Fruit fly (Drosophila melanogaster) whole organism, embryonic: ENCODE measurements around the gene sud1.

Source experiments
- CG10147 ChIP-seq: fragments of 200-800 bp; sonication (Bioruptor generic); optimal IDR thresholded peaks from 2 replicates; lab custom pipeline; 2019; ENCODE audit warnings: missing biosample characterization, mild to moderate bottlenecking, missing genetic modification characterization, moderate library complexity
- CG10431 ChIP-seq: fragments of 200-800 bp; sonication (Bioruptor generic); optimal IDR thresholded peaks from 3 replicates; lab custom pipeline; 2018; ENCODE audit warnings: missing biosample characterization, mild to moderate bottlenecking, missing genetic modification characterization
- CG10654 ChIP-seq: fragments of 200-800 bp; sonication (Bioruptor generic); optimal IDR thresholded peaks from 2 replicates; lab custom pipeline; 2016; ENCODE audit warnings: missing biosample characterization, missing genetic modification characterization
- CG11085 ChIP-seq: fragments of 200-800 bp; sonication (Bioruptor generic); IDR thresholded peaks from 2 replicates; pipeline ENCODE4 v1.3.6; 2022; ENCODE audit warnings: missing biosample characterization, missing genetic modification characterization
- CG11398 ChIP-seq: fragments of 200-800 bp; sonication (Bioruptor generic); optimal IDR thresholded peaks from 2 replicates; lab custom pipeline; 2016; ENCODE audit warnings: missing biosample characterization, missing genetic modification characterization
- CG11560 ChIP-seq: fragments of 200-800 bp; sonication (Bioruptor generic); IDR thresholded peaks from 3 replicates; pipeline ENCODE4 v1.3.6; 2022; ENCODE audit warnings: missing biosample characterization, missing genetic modification characterization
- CG12236 ChIP-seq: fragments of 200-800 bp; sonication (Bioruptor generic); optimal IDR thresholded peaks from 2 replicates; lab custom pipeline; 2016; ENCODE audit warnings: missing biosample characterization, missing genetic modification characterization
- CG1233 ChIP-seq: fragments of 200-800 bp; sonication (Bioruptor generic); optimal IDR thresholded peaks from 4 replicates; lab custom pipeline; 2018; ENCODE audit warnings: missing biosample characterization, mild to moderate bottlenecking, missing genetic modification characterization
- CG13424 ChIP-seq: fragments of 200-800 bp; sonication (Bioruptor generic); optimal IDR thresholded peaks from 2 replicates; lab custom pipeline; 2019; ENCODE audit warnings: missing biosample characterization, mild to moderate bottlenecking, missing genetic modification characterization, moderate library complexity
- CG13894 ChIP-seq: fragments of 200-800 bp; sonication (Bioruptor generic); optimal IDR thresholded peaks from 3 replicates; lab custom pipeline; 2018; ENCODE audit warnings: missing biosample characterization, mild to moderate bottlenecking, missing genetic modification characterization, moderate library complexity
- CG14441 ChIP-seq: fragments of 200-800 bp; sonication (Bioruptor generic); IDR thresholded peaks from 2 replicates; pipeline ENCODE4 v1.3.6; 2022; ENCODE audit warnings: missing biosample characterization, missing genetic modification characterization
- CG17612 ChIP-seq: fragments of 200-800 bp; sonication (Bioruptor generic); IDR thresholded peaks from 2 replicates; pipeline ENCODE4 v1.3.6; 2022; ENCODE audit warnings: missing biosample characterization, missing genetic modification characterization
- CG18262 ChIP-seq: fragments of 200-800 bp; optimal IDR thresholded peaks from 3 replicates; lab custom pipeline; 2019; ENCODE audit warnings: missing biosample characterization, mild to moderate bottlenecking, missing genetic modification characterization, moderate library complexity
- CG2116 ChIP-seq: fragments of 200-800 bp; sonication (Bioruptor generic); optimal IDR thresholded peaks from 3 replicates; lab custom pipeline; 2018; ENCODE audit warnings: missing biosample characterization, mild to moderate bottlenecking, missing genetic modification characterization
- CG2875 ChIP-seq: fragments of 200-800 bp; sonication (Bioruptor generic); optimal IDR thresholded peaks from 2 replicates; lab custom pipeline; 2017; ENCODE audit warnings: missing biosample characterization, mild to moderate bottlenecking, missing genetic modification characterization, missing genetic modification reagents
- CG34224 ChIP-seq: fragments of 200-800 bp; sonication (Bioruptor generic); IDR thresholded peaks from 3 replicates; pipeline ENCODE4 v1.3.6; 2022; ENCODE audit warnings: missing biosample characterization, missing genetic modification characterization; ENCODE audit not compliant: partially characterized antibody
- CG7372 ChIP-seq: fragments of 200-800 bp; sonication (Bioruptor generic); IDR thresholded peaks from 2 replicates; pipeline ENCODE4 v1.3.6; 2022; ENCODE audit warnings: missing biosample characterization, missing genetic modification characterization
- CG7839 ChIP-seq: fragments of 200-800 bp; sonication (Bioruptor generic); optimal IDR thresholded peaks from 3 replicates; lab custom pipeline; 2018; ENCODE audit warnings: missing biosample characterization, mild to moderate bottlenecking, missing genetic modification characterization, moderate library complexity
- CG9437 ChIP-seq: fragments of 200-800 bp; sonication (Bioruptor generic); optimal IDR thresholded peaks from 2 replicates; lab custom pipeline; 2018; ENCODE audit warnings: missing biosample characterization, mild to moderate bottlenecking, missing genetic modification characterization
- CG9932 ChIP-seq: fragments of 200-800 bp; sonication (Bioruptor generic); IDR thresholded peaks from 2 replicates; pipeline ENCODE4 v1.3.6; 2022; ENCODE audit warnings: missing biosample characterization, missing genetic modification characterization
- D19A ChIP-seq: fragments of 200-800 bp; optimal IDR thresholded peaks from 3 replicates; lab custom pipeline; 2019; ENCODE audit warnings: missing biosample characterization, mild to moderate bottlenecking, missing genetic modification characterization, moderate library complexity
- Dip2 ChIP-seq: fragments of 200-800 bp; sonication (Bioruptor generic); IDR thresholded peaks from 2 replicates; pipeline ENCODE4 v1.3.6; 2022; ENCODE audit warnings: missing biosample characterization, missing genetic modification characterization
- Dref ChIP-seq: fragments of 200-800 bp; sonication (Bioruptor generic); IDR thresholded peaks from 2 replicates; pipeline ENCODE4 v1.3.6; 2022; ENCODE audit warnings: missing biosample characterization, missing genetic modification characterization
- HLH3B ChIP-seq: fragments of 200-800 bp; sonication (Bioruptor generic); IDR thresholded peaks from 2 replicates; pipeline ENCODE4 v1.3.6; 2022; ENCODE audit warnings: missing biosample characterization, missing genetic modification characterization
- Hr3 ChIP-seq: fragments of 200-800 bp; sonication (Bioruptor generic); optimal IDR thresholded peaks from 3 replicates; lab custom pipeline; 2016; ENCODE audit warnings: missing biosample characterization, missing genetic modification characterization
- Hr39 ChIP-seq: fragments of >200 bp; optimal IDR thresholded peaks from 2 replicates; lab custom pipeline; 2017
- Lim3 ChIP-seq: fragments of 200-800 bp; sonication (Bioruptor generic); IDR thresholded peaks from 2 replicates; pipeline ENCODE4 v1.3.6; 2022; ENCODE audit warnings: missing biosample characterization, missing genetic modification characterization
- YL-1 ChIP-seq: fragments of 200-800 bp; sonication (Bioruptor generic); optimal IDR thresholded peaks from 3 replicates; lab custom pipeline; 2017; ENCODE audit warnings: missing biosample characterization, mild to moderate bottlenecking, missing genetic modification characterization
- crc ChIP-seq: fragments of 200-800 bp; sonication (Bioruptor generic); optimal IDR thresholded peaks from 2 replicates; lab custom pipeline; 2016; ENCODE audit warnings: missing biosample characterization, missing genetic modification characterization
- disco-r ChIP-seq: fragments of 200-800 bp; sonication (Bioruptor generic); optimal IDR thresholded peaks from 2 replicates; lab custom pipeline; 2016; ENCODE audit warnings: missing biosample characterization, missing genetic modification characterization
- dysf ChIP-seq: fragments of 200-800 bp; sonication (Bioruptor generic); IDR thresholded peaks from 3 replicates; pipeline ENCODE4 v1.3.6; 2022; ENCODE audit warnings: missing biosample characterization, missing genetic modification characterization
- fd96Cb ChIP-seq: fragments of 200-800 bp; sonication (Bioruptor generic); optimal IDR thresholded peaks from 2 replicates; lab custom pipeline; 2018; ENCODE audit warnings: missing biosample characterization, mild to moderate bottlenecking, missing genetic modification characterization, moderate library complexity
- gcm ChIP-seq: fragments of 200-800 bp; sonication (Bioruptor generic); optimal IDR thresholded peaks from 2 replicates; lab custom pipeline; 2019; ENCODE audit warnings: missing biosample characterization, mild to moderate bottlenecking, missing genetic modification characterization, moderate library complexity
- grau ChIP-seq: fragments of 200-800 bp; optimal IDR thresholded peaks from 3 replicates; lab custom pipeline; 2019; ENCODE audit warnings: missing biosample characterization, mild to moderate bottlenecking, missing genetic modification characterization, moderate library complexity
- hkb ChIP-seq, 2 experiments: fragments of 200-800 bp in 1 of 2; fragments of >200 bp in 1 of 2; sonication (Bioruptor generic) in 1 of 2; IDR thresholded peaks in 1 of 2; optimal IDR thresholded peaks in 1 of 2; 2 replicates each; pipeline versions ENCODE4 v1.3.6 to Lab custom; 2017 to 2022; ENCODE audit warnings: missing biosample characterization in 1 of 2, missing genetic modification characterization in 1 of 2
- kah ChIP-seq: fragments of 200-800 bp; sonication (Bioruptor generic); optimal IDR thresholded peaks from 2 replicates; lab custom pipeline; 2018; ENCODE audit warnings: missing biosample characterization, mild to moderate bottlenecking, missing genetic modification characterization
- nmo ChIP-seq: fragments of 200-800 bp; sonication (Bioruptor generic); optimal IDR thresholded peaks from 2 replicates; lab custom pipeline; 2018; ENCODE audit warnings: missing biosample characterization, mild to moderate bottlenecking, missing genetic modification characterization, moderate library complexity
- oc ChIP-seq: fragments of 200-800 bp; sonication (Bioruptor generic); optimal IDR thresholded peaks from 2 replicates; lab custom pipeline; 2018; ENCODE audit warnings: missing biosample characterization, mild to moderate bottlenecking, missing genetic modification characterization, moderate library complexity
- org-1 ChIP-seq: fragments of 200-800 bp; sonication (Bioruptor generic); optimal IDR thresholded peaks from 2 replicates; lab custom pipeline; 2017; ENCODE audit warnings: missing biosample characterization, missing genetic modification characterization
- peb ChIP-seq: fragments of 200-800 bp; sonication (Bioruptor generic); IDR thresholded peaks from 2 replicates; pipeline ENCODE4 v1.3.6; 2022; ENCODE audit warnings: missing biosample characterization, missing genetic modification characterization
- psq ChIP-seq: fragments of 200-800 bp; sonication (Bioruptor generic); optimal IDR thresholded peaks from 2 replicates; lab custom pipeline; 2017; ENCODE audit warnings: missing biosample characterization, missing genetic modification characterization
- repo ChIP-seq: fragments of 200-800 bp; sonication (Bioruptor generic); optimal IDR thresholded peaks from 2 replicates; lab custom pipeline; 2016; ENCODE audit warnings: missing biosample characterization, missing genetic modification characterization
- sd ChIP-seq: fragments of 200-800 bp; sonication (Bioruptor generic); optimal IDR thresholded peaks from 3 replicates; lab custom pipeline; 2018; ENCODE audit warnings: missing biosample characterization, mild to moderate bottlenecking, missing genetic modification characterization, moderate library complexity
- sens ChIP-seq: fragments of 200-800 bp; sonication (Bioruptor generic); peaks from one replicate; lab custom pipeline; 2016; ENCODE audit warnings: missing biosample characterization, missing genetic modification characterization
- sob ChIP-seq: fragments of 200-800 bp; sonication (Bioruptor generic); IDR thresholded peaks from 2 replicates; pipeline ENCODE4 v1.3.6; 2022; ENCODE audit warnings: missing biosample characterization, missing genetic modification characterization
- tll ChIP-seq, 2 experiments: fragments of 200-800 bp in 1 of 2; fragments of >200 bp in 1 of 2; sonication (Bioruptor generic) in 1 of 2; optimal IDR thresholded peaks; 2 replicates each; lab custom pipeline; 2017 to 2019; ENCODE audit warnings: missing biosample characterization in 2 of 2, missing genetic modification characterization in 2 of 2, mild to moderate bottlenecking in 1 of 2, moderate library complexity in 1 of 2
- zen ChIP-seq: fragments of 200-800 bp; sonication (Bioruptor generic); optimal IDR thresholded peaks from 3 replicates; lab custom pipeline; 2018; ENCODE audit warnings: missing biosample characterization, mild to moderate bottlenecking, missing genetic modification characterization, moderate library complexity
- zf30C ChIP-seq: fragments of 200-800 bp; sonication (Bioruptor generic); optimal IDR thresholded peaks from 3 replicates; lab custom pipeline; 2018; ENCODE audit warnings: missing biosample characterization, mild to moderate bottlenecking, missing genetic modification characterization
- zfh1 ChIP-seq: fragments of 200-800 bp; sonication (Bioruptor generic); IDR thresholded peaks from 3 replicates; pipeline ENCODE4 v1.3.6; 2022; ENCODE audit warnings: missing biosample characterization, missing genetic modification characterization

The sud1 gene

dm6 chr3R:24875939-24876842, 41.5 kb downstream of the sud1 start, which contains the start of gene CG3744 (continued):
- TF ChIP-seq CG7839 (tag; lab: Kevin White, UChicago) (peak; percentile 92), CG10147 (GFP tag; lab: Kevin White, UChicago) (peak; percentile 85), Hr39 (lab: Kevin White, UChicago) (peak; percentile 94), oc (tag; lab: Kevin White, UChicago) (peak; percentile 78), zen (tag; lab: Kevin White, UChicago) (peak; percentile 79), CG11398 (GFP tag; lab: Kevin White, UChicago) (peak; percentile 27), CG9437 (peak; percentile 54), zf30C (GFP tag; lab: Kevin White, UChicago) (peak; percentile 21), Hr3 (GFP tag; lab: Kevin White, UChicago) (peak; percentile 92), fd96Cb (tag; lab: Kevin White, UChicago) (peak; percentile 81), CG11085 (GFP tag; lab: Robert Waterston, UW) (peak; percentile 94), CG12236 (GFP tag; lab: Kevin White, UChicago) (no peak), dysf (GFP tag; lab: Robert Waterston, UW) (peak; percentile 94), repo (peak; percentile 54), hkb (optimal IDR thresholded peaks at IDR 0.05; lab: Kevin White, UChicago) (no peak), hkb (GFP tag; IDR thresholded peaks at IDR 0.05; lab: Robert Waterston, UW) (peak; percentile 89), D19A (tag; lab: Kevin White, UChicago) (peak; percentile 80), CG13894 (tag; lab: Kevin White, UChicago) (peak; percentile 90), CG10654 (GFP tag; lab: Kevin White, UChicago) (peak; percentile 89), sens (GFP tag; lab: Kevin White, UChicago) (peak; percentile 82), Dref (GFP tag; lab: Robert Waterston, UW) (peak; percentile 52), CG18262 (tag; lab: Kevin White, UChicago) (peak; percentile 89), CG11560 (tag; lab: Robert Waterston, UW) (peak; percentile 72), zfh1 (GFP tag; lab: Robert Waterston, UW) (peak; percentile 96), peb (GFP tag; lab: Robert Waterston, UW) (peak; percentile 78), CG2116 (GFP tag; lab: Kevin White, UChicago) (peak; percentile 67), tll (GFP tag; optimal IDR thresholded peaks at IDR 0.05; lab: Kevin White, UChicago) (no peak), CG10431 (GFP tag; lab: Kevin White, UChicago) (peak; percentile 48), nmo (peak; percentile 90), gcm (peak; percentile 76), kah (no peak), psq (GFP tag; lab: Kevin White, UChicago) (peak; percentile 70), Dip2 (0 out of 2 replicates have a peak, but pooled peaks have one; percentile 9), CG7372 (GFP tag; lab: Robert Waterston, UW) (peak; percentile 93), sob (GFP tag; lab: Robert Waterston, UW) (peak; percentile 96), sd (tag; lab: Kevin White, UChicago) (peak; percentile 41), CG9932 (peak; percentile 99), crc (GFP tag; lab: Kevin White, UChicago) (peak; percentile 25), disco-r (GFP tag; lab: Kevin White, UChicago) (no peak), CG34224 (GFP tag; lab: Robert Waterston, UW) (peak; percentile 88), CG1233 (GFP tag; lab: Kevin White, UChicago) (peak; percentile 91), YL-1 (GFP tag; lab: Kevin White, UChicago) (peak; percentile 50), CG2875 (GFP tag; lab: Kevin White, UChicago) (peak; percentile 74), grau (peak; percentile 92), Lim3 (GFP tag; lab: Robert Waterston, UW) (peak; percentile 70), CG17612 (GFP tag; lab: Robert Waterston, UW) (peak; percentile 87), org-1 (GFP tag; lab: Kevin White, UChicago) (peak; percentile 58), CG13424 (tag; lab: Kevin White, UChicago) (peak; percentile 94), CG14441 (GFP tag; lab: Robert Waterston, UW) (peak; percentile 94), HLH3B (peak; percentile 92)
